Fruit fly (Drosophila melanogaster) whole organism, wandering third instar larva: ENCODE results near the gene ru.

Experiments used
- Abd-B ChIP-seq: fragments of >200 bp; optimal IDR thresholded peaks from 2 replicates; lab custom pipeline; 2017; ENCODE audit warnings: missing biosample characterization, missing genetic modification characterization
- CG9705 ChIP-seq: fragments of 200-800 bp; sonication (Bioruptor generic); optimal IDR thresholded peaks from 2 replicates; lab custom pipeline; 2018; ENCODE audit warnings: missing biosample characterization, mild to moderate bottlenecking, missing genetic modification characterization
- CrebA ChIP-seq: fragments of 200-800 bp; sonication (Bioruptor generic); optimal IDR thresholded peaks from 2 replicates; lab custom pipeline; 2016; ENCODE audit warnings: missing biosample characterization, mild to moderate bottlenecking, missing genetic modification characterization, borderline replicate concordance
- Dfd ChIP-seq: fragments of >200 bp; optimal IDR thresholded peaks from 2 replicates; lab custom pipeline; 2017; ENCODE audit warnings: missing biosample characterization, missing genetic modification characterization
- Dif ChIP-seq: fragments of 200-275, 200-300 bp; sonication (Bioruptor generic); optimal IDR thresholded peaks from 2 replicates; lab custom pipeline; 2018; ENCODE audit warnings: missing biosample characterization, missing genetic modification characterization; ENCODE audit not compliant: partially characterized antibody
- GATAd ChIP-seq: sonication (Bioruptor generic); optimal IDR thresholded peaks from 2 replicates; lab custom pipeline; 2016; ENCODE audit warnings: missing biosample characterization, missing genetic modification characterization
- HLH106 ChIP-seq: fragments of 200-800 bp; optimal IDR thresholded peaks from 3 replicates; lab custom pipeline; 2019; ENCODE audit warnings: missing biosample characterization, mild to moderate bottlenecking, missing genetic modification characterization, moderate library complexity
- Hr78 ChIP-seq: fragments of >200 bp; optimal IDR thresholded peaks from 2 replicates; lab custom pipeline; 2017; ENCODE audit warnings: missing biosample characterization, missing genetic modification characterization
- Hr83 ChIP-seq: fragments of 200-300 bp; sonication (Bioruptor generic); optimal IDR thresholded peaks from 2 replicates; lab custom pipeline; 2016; ENCODE audit warnings: missing biosample characterization, mild to moderate bottlenecking, missing genetic modification characterization, moderate library complexity; ENCODE audit not compliant: poor library complexity, severe bottlenecking
- Jra ChIP-seq: sonication (Bioruptor generic); optimal IDR thresholded peaks from 2 replicates; lab custom pipeline; 2016; ENCODE audit warnings: missing biosample characterization, missing genetic modification characterization
- Mio ChIP-seq: sonication (Bioruptor generic); optimal IDR thresholded peaks from 2 replicates; lab custom pipeline; 2016; ENCODE audit warnings: missing biosample characterization, missing genetic modification characterization
- Myc ChIP-seq: fragments of >200 bp; optimal IDR thresholded peaks from 2 replicates; lab custom pipeline; 2017
- N ChIP-seq: fragments of >200 bp; optimal IDR thresholded peaks from 2 replicates; lab custom pipeline; 2018; ENCODE audit warnings: missing biosample characterization, missing external identifiers, missing genetic modification characterization
- OdsH ChIP-seq: fragments of 200-800 bp; sonication (Bioruptor generic); optimal IDR thresholded peaks from 2 replicates; lab custom pipeline; 2016; ENCODE audit warnings: missing biosample characterization, mild to moderate bottlenecking, missing genetic modification characterization
- Sp1 ChIP-seq: fragments of 200-800 bp; sonication (Bioruptor generic); optimal IDR thresholded peaks from 3 replicates; lab custom pipeline; 2019; ENCODE audit warnings: missing biosample characterization, mild to moderate bottlenecking, missing genetic modification characterization, moderate library complexity
- Vsx2 ChIP-seq: fragments of 200-300, 225-300 bp; sonication (Bioruptor generic); optimal IDR thresholded peaks from 2 replicates; lab custom pipeline; 2018; ENCODE audit warnings: missing biosample characterization, missing genetic modification characterization; ENCODE audit not compliant: partially characterized antibody
- br ChIP-seq: fragments of 200-800 bp; sonication (Bioruptor generic); optimal IDR thresholded peaks from 2 replicates; lab custom pipeline; 2016; ENCODE audit warnings: missing biosample characterization, missing genetic modification characterization
- brk ChIP-seq: fragments of 200-800 bp; sonication (Bioruptor generic); optimal IDR thresholded peaks from 2 replicates; lab custom pipeline; 2016; ENCODE audit warnings: missing biosample characterization, mild to moderate bottlenecking, missing genetic modification characterization
- dmrt93B ChIP-seq: fragments of 200-800 bp; sonication (Bioruptor generic); optimal IDR thresholded peaks from 2 replicates; lab custom pipeline; 2018; ENCODE audit warnings: missing biosample characterization, mild to moderate bottlenecking, missing genetic modification characterization
- dsf ChIP-seq: sonication (Bioruptor generic); optimal IDR thresholded peaks from 2 replicates; lab custom pipeline; 2016; ENCODE audit warnings: missing biosample characterization, missing genetic modification characterization, borderline replicate concordance
- ey ChIP-seq: fragments of 200-800 bp; sonication (Bioruptor generic); optimal IDR thresholded peaks from 2 replicates; lab custom pipeline; 2016; ENCODE audit warnings: missing biosample characterization, missing genetic modification characterization
- foxo ChIP-seq, 2 experiments: fragments of 200-800 bp; sonication (Bioruptor generic); optimal IDR thresholded peaks; 2 replicates in 1 of 2; 3 replicates in 1 of 2; lab custom pipeline; 2016 to 2017; ENCODE audit warnings: missing biosample characterization in 2 of 2, missing genetic modification characterization in 2 of 2
- fru ChIP-seq: fragments of 200-800 bp; sonication (Bioruptor generic); optimal IDR thresholded peaks from 3 replicates; lab custom pipeline; 2016; ENCODE audit warnings: missing biosample characterization, mild to moderate bottlenecking, missing genetic modification characterization
- h ChIP-seq: fragments of 200-800 bp; sonication (Bioruptor generic); optimal IDR thresholded peaks from 3 replicates; lab custom pipeline; 2016; ENCODE audit warnings: missing biosample characterization, mild to moderate bottlenecking, missing genetic modification characterization
- jim ChIP-seq: fragments of 175-275, 200-325 bp; sonication (Bioruptor generic); optimal IDR thresholded peaks from 2 replicates; lab custom pipeline; 2016; ENCODE audit warnings: missing biosample characterization, mild to moderate bottlenecking, missing genetic modification characterization
- lola ChIP-seq: fragments of >200 bp; optimal IDR thresholded peaks from 2 replicates; lab custom pipeline; 2017; ENCODE audit warnings: missing biosample characterization, missing genetic modification characterization
- pan ChIP-seq: fragments of >200 bp; optimal IDR thresholded peaks from 2 replicates; lab custom pipeline; 2017
- psq ChIP-seq: fragments of 200-800 bp; sonication (Bioruptor generic); optimal IDR thresholded peaks from 3 replicates; lab custom pipeline; 2017; ENCODE audit warnings: missing biosample characterization, mild to moderate bottlenecking, missing genetic modification characterization, moderate library complexity
- rgr ChIP-seq: fragments of 200-800 bp; sonication (Bioruptor generic); optimal IDR thresholded peaks from 3 replicates; lab custom pipeline; 2016; ENCODE audit warnings: missing biosample characterization, mild to moderate bottlenecking, missing genetic modification characterization
- sage ChIP-seq: fragments of 200-800 bp; sonication (Bioruptor generic); optimal IDR thresholded peaks from 2 replicates; lab custom pipeline; 2016; ENCODE audit warnings: missing biosample characterization, mild to moderate bottlenecking, missing genetic modification characterization
- sv ChIP-seq: fragments of 200-800 bp; sonication (Bioruptor generic); optimal IDR thresholded peaks from 3 replicates; lab custom pipeline; 2016; ENCODE audit warnings: missing biosample characterization, missing genetic modification characterization
- tai ChIP-seq: sonication (Bioruptor generic); optimal IDR thresholded peaks from 2 replicates; lab custom pipeline; 2016; ENCODE audit warnings: missing biosample characterization, missing genetic modification characterization
- usp ChIP-seq: fragments of >200 bp; optimal IDR thresholded peaks from 2 replicates; lab custom pipeline; 2017; ENCODE audit warnings: missing biosample characterization, missing genetic modification characterization
- woc ChIP-seq: sonication (Bioruptor generic); optimal IDR thresholded peaks from 2 replicates; lab custom pipeline; 2016; ENCODE audit warnings: missing biosample characterization, mild to moderate bottlenecking, missing genetic modification characterization

The ru gene

dm6 chr3L:1420950-1421349 lies 50.5 kb downstream of the ru start:
- no peak for TF ChIP-seq dsf (GFP tag; lab: Kevin White, UChicago)
- TF ChIP-seq Hr78 = no peak
- no peak for TF ChIP-seq Vsx2 (GFP tag; lab: Kevin White, UChicago)
- TF ChIP-seq lola = no peak
- TF ChIP-seq jim (GFP tag; lab: Kevin White, UChicago) = no peak
- TF ChIP-seq rgr = no peak
- no peak for TF ChIP-seq sv
- TF ChIP-seq Hr83 (GFP tag; lab: Kevin White, UChicago) = no peak
- TF ChIP-seq N = no peak
- TF ChIP-seq foxo (GFP tag; optimal IDR thresholded peaks at IDR 0.05; lab: Kevin White, UChicago) = no peak
- no peak for TF ChIP-seq usp (GFP tag; lab: Kevin White, UChicago)
- no peak for TF ChIP-seq woc (GFP tag; lab: Kevin White, UChicago)
- no peak for TF ChIP-seq CG9705 (GFP tag; lab: Kevin White, UChicago)
- no peak for TF ChIP-seq dmrt93B

- no peak for TF ChIP-seq Sp1
- TF ChIP-seq ey (GFP tag; lab: Kevin White, UChicago) = no peak
- TF ChIP-seq Jra (GFP tag; lab: Kevin White, UChicago) = no peak
- no peak for TF ChIP-seq pan (lab: Kevin White, UChicago)
- no peak for TF ChIP-seq br
- TF ChIP-seq woc (GFP tag; lab: Kevin White, UChicago) = no peak
- no peak for TF ChIP-seq psq (GFP tag; lab: Kevin White, UChicago)
- TF ChIP-seq N = no peak
- no peak for TF ChIP-seq usp (GFP tag; lab: Kevin White, UChicago)
- TF ChIP-seq brk (GFP tag; lab: Kevin White, UChicago) = no peak
These were observed 52.9 kb downstream of the ru start, which contains the start of gene CG9173 for dm6 chr3L:1423371-1423770. CG9173 (minus strand) TSS chr3L:1423471.

dm6 chr3L:1424488-1424887 lies 54.1 kb downstream of the ru start:
- TF ChIP-seq HLH106 = no peak
- TF ChIP-seq usp (GFP tag; lab: Kevin White, UChicago) = no peak
- TF ChIP-seq brk (GFP tag; lab: Kevin White, UChicago) = no peak
- TF ChIP-seq GATAd (GFP tag; lab: Kevin White, UChicago) = no peak
- TF ChIP-seq Vsx2 (GFP tag; lab: Kevin White, UChicago) = no peak
- no peak for TF ChIP-seq rgr
- no peak for TF ChIP-seq Dfd (GFP tag; lab: Kevin White, UChicago)
- TF ChIP-seq br = no peak
- no peak for TF ChIP-seq fru (GFP tag; lab: Kevin White, UChicago)
- no peak for TF ChIP-seq dmrt93B
- TF ChIP-seq ey (GFP tag; lab: Kevin White, UChicago) = no peak
- TF ChIP-seq Mio (GFP tag; lab: Kevin White, UChicago) = no peak
- TF ChIP-seq Hr83 (GFP tag; lab: Kevin White, UChicago) = no peak
- no peak for TF ChIP-seq Jra (GFP tag; lab: Kevin White, UChicago)
- no peak for TF ChIP-seq Sp1
- TF ChIP-seq Abd-B (GFP tag; lab: Kevin White, UChicago) = no peak
- no peak for TF ChIP-seq pan (lab: Kevin White, UChicago)
- TF ChIP-seq, all 38 proteins: peak for 0

- TF ChIP-seq lola (no peak), Dfd (GFP tag; lab: Kevin White, UChicago) (no peak), dsf (GFP tag; lab: Kevin White, UChicago) (no peak), Mio (GFP tag; lab: Kevin White, UChicago) (no peak), h (GFP tag; lab: Kevin White, UChicago) (no peak), Dif (no peak), foxo (GFP tag; optimal IDR thresholded peaks at IDR 0.05; lab: Kevin White, UChicago) (no peak), Hr78 (no peak), rgr (no peak), CrebA (GFP tag; lab: Kevin White, UChicago) (no peak), Hr83 (GFP tag; lab: Kevin White, UChicago) (no peak), Jra (GFP tag; lab: Kevin White, UChicago) (no peak), jim (GFP tag; lab: Kevin White, UChicago) (no peak), sage (GFP tag; lab: Kevin White, UChicago) (no peak), tai (GFP tag; lab: Kevin White, UChicago) (no peak), ey (GFP tag; lab: Kevin White, UChicago) (no peak), Myc (lab: Kevin White, UChicago) (no peak), CG9705 (GFP tag; lab: Kevin White, UChicago) (no peak), OdsH (GFP tag; lab: Kevin White, UChicago) (no peak), fru (GFP tag; lab: Kevin White, UChicago) (no peak)
These were observed 61.1 kb downstream of the ru start for dm6 chr3L:1431489-1432053.
